Worm (Caenorhabditis elegans): ENCODE data around the gene T25E12.14.

Gene T25E12.14

ce11 chrV:16695499-16695898, 31.5 kb upstream of the T25E12.14 start:
- TF ChIP-seq lin-39 (tag; optimal IDR thresholded peaks at IDR 0.05): no peak
- TF ChIP-seq elt-1 (tag; optimal IDR thresholded peaks at IDR 0.05): no peak
- no peak for TF ChIP-seq nhr-76 (tag; optimal IDR thresholded peaks at IDR 0.05)
- no peak for TF ChIP-seq ama-1 (optimal IDR thresholded peaks at IDR 0.05)
- no peak for TF ChIP-seq nhr-237 (tag; optimal IDR thresholded peaks at IDR 0.05)
- no peak for TF ChIP-seq nhr-11 (tag; optimal IDR thresholded peaks at IDR 0.05)

ce11 chrV:16697178-16697577, 29.8 kb upstream of the T25E12.14 start, which contains the start of gene srw-41:
Gene srw-41, plus strand, starts transcription at chrV:16697478.
- TF ChIP-seq mml-1 (tag; optimal IDR thresholded peaks at IDR 0.05): no peak
- no peak for TF ChIP-seq sea-2 (GFP tag; optimal IDR thresholded peaks at IDR 0.05)

ce11 chrV:16699752-16700259, 27.2 kb upstream of the T25E12.14 start, which contains the start of gene Y70C5C.1:
Gene Y70C5C.1, plus strand, starts transcription at chrV:16700209.
- TF ChIP-seq fkh-2 (tag; optimal IDR thresholded peaks at IDR 0.05) (no peak), fkh-10 (GFP tag; optimal IDR thresholded peaks at IDR 0.05) (no peak), eor-1 (tag; optimal IDR thresholded peaks at IDR 0.05) (no peak), elt-2 (tag; optimal IDR thresholded peaks at IDR 0.05) (no peak), jun-1 (tag; optimal IDR thresholded peaks at IDR 0.05) (no peak), fos-1 (tag; optimal IDR thresholded peaks at IDR 0.05) (no peak), daf-12 (tag; optimal IDR thresholded peaks at IDR 0.05) (no peak), lin-39 (tag; optimal IDR thresholded peaks at IDR 0.05) (no peak), lsy-12 (tag; optimal IDR thresholded peaks at IDR 0.05) (no peak), pha-4 (tag; optimal IDR thresholded peaks at IDR 0.05) (no peak), lin-15B (tag; optimal IDR thresholded peaks at IDR 0.05) (no peak), nhr-76 (tag; optimal IDR thresholded peaks at IDR 0.05) (no peak), nhr-12 (tag; optimal IDR thresholded peaks at IDR 0.05) (no peak), mdl-1 (tag; optimal IDR thresholded peaks at IDR 0.05) (no peak), ceh-82 (tag; optimal IDR thresholded peaks at IDR 0.05) (no peak)

- no peak for TF ChIP-seq fkh-10 (GFP tag; optimal IDR thresholded peaks at IDR 0.05)
- TF ChIP-seq nhr-25 (tag; optimal IDR thresholded peaks at IDR 0.05): no peak
- TF ChIP-seq mdl-1 (tag; optimal IDR thresholded peaks at IDR 0.05): no peak
- TF ChIP-seq nhr-237 (tag; optimal IDR thresholded peaks at IDR 0.05): no peak
- no peak for TF ChIP-seq ztf-4 (tag; optimal IDR thresholded peaks at IDR 0.05)
- TF ChIP-seq nfya-1 (tag; optimal IDR thresholded peaks at IDR 0.05; ENCODE audit: insufficient read depth): no peak
- TF ChIP-seq skn-1 (tag; optimal IDR thresholded peaks at IDR 0.05): no peak
Measured at ce11 chrV:16706549-16706948, 20.5 kb upstream of the T25E12.14 start, which contains the start of gene clec-9. Gene clec-9, minus strand, starts transcription at chrV:16706649.

- TF ChIP-seq tbx-2 (tag; optimal IDR thresholded peaks at IDR 0.05): no peak
- TF ChIP-seq nhr-237 (tag; optimal IDR thresholded peaks at IDR 0.05): no peak
- TF ChIP-seq egl-5 (tag; optimal IDR thresholded peaks at IDR 0.05): no peak
- no peak for TF ChIP-seq nhr-76 (tag; optimal IDR thresholded peaks at IDR 0.05)
- TF ChIP-seq unc-39 (tag; optimal IDR thresholded peaks at IDR 0.05): no peak
- TF ChIP-seq nhr-67 (tag; optimal IDR thresholded peaks at IDR 0.05): no peak
- no peak for TF ChIP-seq nhr-25 (tag; optimal IDR thresholded peaks at IDR 0.05)
- no peak for TF ChIP-seq lin-39 (tag; optimal IDR thresholded peaks at IDR 0.05)
- no peak for TF ChIP-seq lin-15B (tag; optimal IDR thresholded peaks at IDR 0.05)
- TF ChIP-seq nhr-77 (tag; optimal IDR thresholded peaks at IDR 0.05): no peak
Measured at ce11 chrV:16713797-16714196, 13.2 kb upstream of the T25E12.14 start.

ce11 chrV:16716574-16716973, 10.4 kb upstream of the T25E12.14 start, which contains the start of gene srh-137:
Gene srh-137, minus strand, starts transcription at chrV:16716674.
- TF ChIP-seq tbx-2 (tag; optimal IDR thresholded peaks at IDR 0.05) (no peak), fos-1 (tag; optimal IDR thresholded peaks at IDR 0.05) (no peak), eor-1 (tag; optimal IDR thresholded peaks at IDR 0.05) (no peak), fkh-2 (tag; optimal IDR thresholded peaks at IDR 0.05) (no peak), fkh-10 (GFP tag; optimal IDR thresholded peaks at IDR 0.05) (no peak), nhr-77 (tag; optimal IDR thresholded peaks at IDR 0.05) (no peak), elt-1 (tag; optimal IDR thresholded peaks at IDR 0.05) (no peak), ama-1 (optimal IDR thresholded peaks at IDR 0.05) (no peak), ztf-11 (tag; optimal IDR thresholded peaks at IDR 0.05) (no peak), aly-2 (tag; optimal IDR thresholded peaks at IDR 0.05) (no peak), ceh-9 (tag; optimal IDR thresholded peaks at IDR 0.05) (no peak), nhr-25 (tag; optimal IDR thresholded peaks at IDR 0.05) (no peak), nhr-76 (tag; optimal IDR thresholded peaks at IDR 0.05) (no peak), hmg-11 (tag; optimal IDR thresholded peaks at IDR 0.05) (no peak), nhr-12 (tag; optimal IDR thresholded peaks at IDR 0.05) (no peak)
